Worm (Caenorhabditis elegans) whole organism, L1 larva: ENCODE data around the gene Y59H11AM.1.

Experiments
- C04F5.9 ChIP-seq: sonication (generic microtip); optimal IDR thresholded peaks from 2 replicates; lab custom pipeline; 2016; ENCODE audit warnings: missing genetic modification characterization, missing compliant biosample characterization
- C16A3.4 ChIP-seq: fragments of 150-350 bp; optimal IDR thresholded peaks from 2 replicates; lab custom pipeline; 2014; ENCODE audit warnings: missing biosample characterization, missing genetic modification characterization
- F16B12.6 ChIP-seq: fragments of 150-350 bp; optimal IDR thresholded peaks from 2 replicates; lab custom pipeline; 2014; ENCODE audit warnings: missing biosample characterization, missing genetic modification characterization
- alr-1 ChIP-seq: fragments of 200-800 bp; sonication (Bioruptor generic); optimal IDR thresholded peaks from 2 replicates; lab custom pipeline; 2018; ENCODE audit warnings: borderline replicate concordance, mild to moderate bottlenecking, missing genetic modification characterization, missing compliant biosample characterization
- ama-1 ChIP-seq: fragments of 150-350 bp; optimal IDR thresholded peaks from 2 replicates; lab custom pipeline; 2014
- ceh-63 ChIP-seq: fragments of 200-800 bp; sonication (Bioruptor generic); optimal IDR thresholded peaks from 2 replicates; lab custom pipeline; 2018; ENCODE audit warnings: mild to moderate bottlenecking, missing genetic modification characterization, missing compliant biosample characterization
- ceh-88 ChIP-seq: fragments of 200-800 bp; sonication (Bioruptor generic); IDR thresholded peaks from 2 replicates; pipeline ENCODE4 v1.3.6; 2022; ENCODE audit warnings: missing genetic modification characterization, missing compliant biosample characterization
- dpl-1 ChIP-seq, 3 experiments: fragments of 150-350 bp in 2 of 3; sonication (generic microtip) in 1 of 3; optimal IDR thresholded peaks; 2 replicates each; lab custom pipeline; 2014 to 2017; ENCODE audit warnings: missing biosample characterization in 3 of 3, missing genetic modification characterization in 3 of 3, missing genetic modification reagents in 3 of 3
- dsc-1 ChIP-seq: sonication (generic microtip); optimal IDR thresholded peaks from 2 replicates; lab custom pipeline; 2016; ENCODE audit warnings: mild to moderate bottlenecking, missing genetic modification characterization, missing compliant biosample characterization
- efl-3 ChIP-seq: fragments of 200-800 bp; sonication (Bioruptor generic); optimal IDR thresholded peaks from 2 replicates; lab custom pipeline; 2018; ENCODE audit warnings: mild to moderate bottlenecking, missing genetic modification characterization, missing compliant biosample characterization
- elt-3 ChIP-seq, 6 experiments: fragments of 150-350 bp in 1 of 6; sonication (generic microtip); optimal IDR thresholded peaks; 2 replicates each; lab custom pipeline; 2017 to 2018; ENCODE audit warnings: missing biosample characterization in 6 of 6, missing genetic modification characterization in 6 of 6, inconsistent platforms in 1 of 6
- ets-5 ChIP-seq: fragments of 200-800 bp; sonication (Bioruptor generic); IDR thresholded peaks from 2 replicates; pipeline ENCODE4 v1.3.6; 2022; ENCODE audit warnings: missing genetic modification characterization, missing compliant biosample characterization
- fkh-10 ChIP-seq: sonication (generic microtip); optimal IDR thresholded peaks from 2 replicates; lab custom pipeline; 2017; ENCODE audit warnings: missing biosample characterization, missing genetic modification reagents, missing genetic modification characterization
- fkh-8 ChIP-seq: sonication (generic microtip); optimal IDR thresholded peaks from 2 replicates; lab custom pipeline; 2016; ENCODE audit warnings: mild to moderate bottlenecking, missing genetic modification characterization, missing compliant biosample characterization
- grh-1 ChIP-seq: fragments of 200-800 bp; sonication (Bioruptor generic); IDR thresholded peaks from 2 replicates; pipeline ENCODE4 v1.3.6; 2022; ENCODE audit warnings: missing genetic modification reagents, missing genetic modification characterization, missing compliant biosample characterization
- irx-1 ChIP-seq: sonication (generic microtip); optimal IDR thresholded peaks from 2 replicates; lab custom pipeline; 2016; ENCODE audit warnings: missing genetic modification characterization, missing compliant biosample characterization
- isw-1 ChIP-seq: fragments of 200-800 bp; sonication (Bioruptor generic); IDR thresholded peaks from 2 replicates; pipeline ENCODE4 v1.3.6; 2022; ENCODE audit warnings: missing genetic modification characterization, missing compliant biosample characterization
- jun-1 ChIP-seq: fragments of 150-350 bp; optimal IDR thresholded peaks from 2 replicates; lab custom pipeline; 2014; ENCODE audit warnings: missing biosample characterization, missing genetic modification reagents, missing genetic modification characterization
- lin-13 ChIP-seq: fragments of 150-350 bp; optimal IDR thresholded peaks from 2 replicates; lab custom pipeline; 2014; ENCODE audit warnings: missing biosample characterization, missing genetic modification reagents, missing genetic modification characterization
- lin-14 ChIP-seq: fragments of 200-800 bp; sonication (Bioruptor generic); optimal IDR thresholded peaks from 2 replicates; lab custom pipeline; 2018; ENCODE audit warnings: mild to moderate bottlenecking, missing genetic modification characterization, moderate library complexity, missing compliant biosample characterization
- lin-15B ChIP-seq: fragments of 150-350 bp; sonication (generic microtip); optimal IDR thresholded peaks from 3 replicates; lab custom pipeline; 2014; ENCODE audit warnings: missing biosample characterization, missing genetic modification characterization
- lin-39 ChIP-seq: fragments of 150-350 bp; optimal IDR thresholded peaks from 2 replicates; lab custom pipeline; 2014; ENCODE audit warnings: missing biosample characterization, missing genetic modification reagents, missing genetic modification characterization
- lsy-2 ChIP-seq, 2 experiments: fragments of 150-350 bp; optimal IDR thresholded peaks; 2 replicates each; lab custom pipeline; 2014; ENCODE audit warnings: missing biosample characterization in 2 of 2, missing genetic modification characterization in 2 of 2
- mef-2 ChIP-seq: fragments of 150-350 bp; optimal IDR thresholded peaks from 2 replicates; lab custom pipeline; 2014; ENCODE audit warnings: missing biosample characterization, missing genetic modification characterization
- mep-1 ChIP-seq: fragments of 150-350 bp; optimal IDR thresholded peaks from 2 replicates; lab custom pipeline; 2014; ENCODE audit warnings: missing biosample characterization, missing genetic modification characterization
- nhr-11 ChIP-seq: fragments of 150-350 bp; optimal IDR thresholded peaks from 2 replicates; lab custom pipeline; 2014; ENCODE audit warnings: missing biosample characterization, missing genetic modification characterization
- nhr-19 ChIP-seq: fragments of 200-800 bp; sonication (Bioruptor generic); conservative IDR thresholded peaks from 2 replicates; pipeline ENCODE4 v1.3.6; 2022; ENCODE audit warnings: missing genetic modification characterization, missing compliant biosample characterization
- nhr-47 ChIP-seq: sonication (generic microtip); optimal IDR thresholded peaks from 2 replicates; lab custom pipeline; 2016; ENCODE audit warnings: mild to moderate bottlenecking, missing genetic modification characterization, moderate library complexity, missing compliant biosample characterization
- nhr-71 ChIP-seq: sonication (generic microtip); optimal IDR thresholded peaks from 2 replicates; lab custom pipeline; 2016; ENCODE audit warnings: mild to moderate bottlenecking, missing genetic modification characterization, moderate library complexity, missing compliant biosample characterization
- nhr-85 ChIP-seq: sonication (generic microtip); peaks from one replicate; lab custom pipeline; 2016; ENCODE audit warnings: missing genetic modification characterization, inconsistent platforms, missing compliant biosample characterization
- pag-3 ChIP-seq: sonication (generic microtip); optimal IDR thresholded peaks from 2 replicates; lab custom pipeline; 2017; ENCODE audit warnings: missing genetic modification characterization, mild to moderate bottlenecking, missing compliant biosample characterization, antibody characterized with exemption, borderline replicate concordance; ENCODE audit not compliant: insufficient read depth
- pax-3 ChIP-seq: fragments of 200-800 bp; sonication (Bioruptor generic); optimal IDR thresholded peaks from 2 replicates; lab custom pipeline; 2018; ENCODE audit warnings: mild to moderate bottlenecking, missing genetic modification characterization, moderate library complexity, missing compliant biosample characterization
- skn-1 ChIP-seq: fragments of 150-350 bp; optimal IDR thresholded peaks from 2 replicates; lab custom pipeline; 2014; ENCODE audit warnings: missing biosample characterization, missing genetic modification characterization
- sox-4 ChIP-seq: sonication (generic microtip); optimal IDR thresholded peaks from 2 replicates; lab custom pipeline; 2016; ENCODE audit warnings: missing genetic modification characterization, missing compliant biosample characterization
- sup-37 ChIP-seq: fragments of 200-800 bp; sonication (Bioruptor generic); optimal IDR thresholded peaks from 2 replicates; lab custom pipeline; 2018; ENCODE audit warnings: mild to moderate bottlenecking, missing genetic modification characterization, missing compliant biosample characterization
- swsn-7 ChIP-seq: sonication (generic microtip); optimal IDR thresholded peaks from 2 replicates; lab custom pipeline; 2016; ENCODE audit warnings: missing genetic modification characterization, missing compliant biosample characterization
- unc-30 ChIP-seq: sonication (generic microtip); optimal IDR thresholded peaks from 2 replicates; lab custom pipeline; 2017; ENCODE audit warnings: missing biosample characterization, missing genetic modification characterization
- unc-86 ChIP-seq: sonication (generic microtip); optimal IDR thresholded peaks from 2 replicates; lab custom pipeline; 2016; ENCODE audit warnings: missing genetic modification characterization, missing compliant biosample characterization
- vab-15 ChIP-seq: sonication (generic microtip); optimal IDR thresholded peaks from 2 replicates; lab custom pipeline; 2017; ENCODE audit warnings: missing genotype, mild to moderate bottlenecking, missing genetic modification characterization, missing compliant biosample characterization
- ztf-11 ChIP-seq, 2 experiments: sonication (generic microtip); optimal IDR thresholded peaks; 2 replicates each; lab custom pipeline; 2016 to 2017; ENCODE audit warnings: missing genetic modification characterization in 2 of 2, missing biosample characterization in 1 of 2, missing compliant biosample characterization in 1 of 2
- ztf-4 ChIP-seq: fragments of 150-350 bp; optimal IDR thresholded peaks from 2 replicates; lab custom pipeline; 2014; ENCODE audit warnings: missing biosample characterization, missing genetic modification characterization

The Y59H11AM.1 gene

DNA sequence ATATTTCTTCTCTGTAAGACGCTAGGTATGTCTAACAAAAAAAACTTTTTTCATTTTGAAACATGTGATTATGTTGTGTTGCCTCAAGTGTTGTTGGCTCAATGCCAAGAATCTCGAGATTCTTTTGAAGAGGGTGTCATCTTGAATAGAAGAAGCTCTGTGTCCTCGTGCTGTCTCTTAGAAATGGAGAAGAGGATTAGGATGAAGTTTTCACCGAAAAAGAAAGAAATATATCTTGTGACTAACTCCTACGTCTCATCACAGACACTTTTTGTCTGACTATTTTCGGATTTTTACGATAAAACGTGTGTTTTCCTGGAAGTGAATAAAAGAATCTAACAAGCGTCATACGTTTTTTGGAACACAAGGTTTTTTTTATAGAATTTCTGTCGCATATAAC is 16.4 kb downstream of the Y59H11AM.1 start:
- TF ChIP-seq lin-13 (GFP tag; lab: Kevin White, UChicago) (peak; percentile 20), nhr-47 (tag; lab: Kevin White, UChicago) (peak; percentile 19), unc-86 (peak; percentile 50), mep-1 (tag; lab: Kevin White, UChicago) (peak; percentile 4), skn-1 (no peak), ztf-4 (tag; lab: Kevin White, UChicago) (peak; percentile 18), lsy-2 (tag; optimal IDR thresholded peaks at IDR 0.05; lab: Kevin White, UChicago) (peak in 1 of 2 experiments; percentile 7), sox-4 (tag; lab: Kevin White, UChicago) (peak; percentile 73), fkh-10 (GFP tag; lab: Kevin White, UChicago) (peak; percentile 9), mef-2 (tag; lab: Kevin White, UChicago) (peak; percentile 58), nhr-19 (GFP tag; lab: Robert Waterston, UW) (no peak), pax-3 (tag; lab: Kevin White, UChicago) (peak; percentile 83), C16A3.4 (tag; lab: Kevin White, UChicago) (no peak), dpl-1 (GFP tag; optimal IDR thresholded peaks at IDR 0.05; lab: Kevin White, UChicago) (no peak), nhr-71 (tag; lab: Kevin White, UChicago) (peak; percentile 55), fkh-8 (tag; lab: Kevin White, UChicago) (peak; percentile 53), efl-3 (GFP tag; lab: Kevin White, UChicago) (no peak), ceh-88 (GFP tag; lab: Robert Waterston, UW) (no peak), nhr-85 (tag; lab: Kevin White, UChicago) (no peak), dsc-1 (tag; lab: Kevin White, UChicago) (peak; percentile 87), lin-14 (GFP tag; lab: Kevin White, UChicago) (peak; percentile 25)

DNA sequence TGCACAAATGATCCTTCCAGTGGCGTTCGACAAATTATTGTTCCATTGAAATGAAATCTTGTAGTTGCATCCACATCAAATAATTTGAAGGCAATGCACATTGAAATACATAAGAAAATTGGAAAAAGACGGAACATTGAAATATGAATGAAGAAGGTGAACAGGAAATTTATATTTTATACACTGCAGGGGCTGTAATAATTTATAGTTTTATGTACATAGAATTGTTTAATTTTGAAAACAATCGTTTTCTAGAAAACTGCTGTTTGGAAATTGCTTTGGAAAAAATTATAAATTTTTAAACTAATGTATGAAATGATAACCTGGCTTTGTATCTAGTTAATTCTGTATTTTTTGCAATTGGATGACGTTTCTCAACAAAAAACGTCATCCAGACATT is 24.1 kb downstream of the Y59H11AM.1 start, which contains the start of gene Y59H11AR.3:
Gene Y59H11AR.3 (minus strand): TSS at position 101 of the 400 bp plus-strand sequence.
- no peak for TF ChIP-seq sup-37
- TF ChIP-seq lin-39: no peak
- TF ChIP-seq ztf-4 (tag; lab: Kevin White, UChicago): no peak
- TF ChIP-seq grh-1 (GFP tag; lab: Robert Waterston, UW): no peak
- no peak for TF ChIP-seq lsy-2 (tag; optimal IDR thresholded peaks at IDR 0.05; lab: Kevin White, UChicago)
- no peak for TF ChIP-seq pag-3 (tag; lab: Kevin White, UChicago)
- TF ChIP-seq alr-1 (tag; lab: Kevin White, UChicago): no peak
- TF ChIP-seq F16B12.6 (tag; lab: Kevin White, UChicago): no peak
- TF ChIP-seq ztf-11 (tag; optimal IDR thresholded peaks at IDR 0.05; lab: Kevin White, UChicago): no peak
- TF ChIP-seq isw-1 (GFP tag; lab: Robert Waterston, UW): no peak
- no peak for TF ChIP-seq dsc-1 (tag; lab: Kevin White, UChicago)
- no peak for TF ChIP-seq ama-1 (lab: Kevin White, UChicago)
- no peak for TF ChIP-seq elt-3 (tag; optimal IDR thresholded peaks at IDR 0.05; lab: Kevin White, UChicago)
- no peak for TF ChIP-seq unc-30 (tag; lab: Kevin White, UChicago)
- no peak for TF ChIP-seq vab-15 (tag; lab: Kevin White, UChicago)
- no peak for TF ChIP-seq ceh-63 (GFP tag; lab: Kevin White, UChicago)
- no peak for TF ChIP-seq ets-5 (GFP tag; lab: Robert Waterston, UW)
- TF ChIP-seq nhr-11: no peak
- no peak for TF ChIP-seq swsn-7
- TF ChIP-seq skn-1: no peak

DNA sequence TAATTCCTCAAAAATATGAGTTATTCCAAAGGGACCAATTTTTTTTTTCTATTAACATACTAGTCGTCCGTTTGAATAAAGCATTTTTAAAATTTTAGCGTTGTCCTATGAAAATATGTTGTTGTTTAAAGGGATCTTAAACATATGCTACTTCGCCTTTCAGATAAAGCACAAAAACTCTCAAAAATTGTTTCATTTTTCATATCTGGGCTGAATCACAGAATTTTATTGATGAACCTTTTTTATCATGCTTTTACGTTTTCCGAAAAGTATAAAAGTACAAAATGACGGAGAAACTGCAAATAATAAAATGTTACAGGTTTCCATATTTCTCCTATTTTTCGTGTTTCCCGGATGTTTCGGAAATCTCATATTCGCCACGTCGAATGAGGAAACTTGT is 24.5 kb downstream of the Y59H11AM.1 start, which contains the start of gene clec-181:
Gene clec-181 (plus strand): TSS at position 301 of the 400 bp plus-strand sequence.
- TF ChIP-seq ztf-4 (tag; lab: Kevin White, UChicago) (no peak), lin-15B (no peak), jun-1 (no peak), irx-1 (no peak), lin-39 (no peak), C04F5.9 (tag; lab: Kevin White, UChicago) (no peak), nhr-47 (tag; lab: Kevin White, UChicago) (no peak)
